Worm (Caenorhabditis elegans): ENCODE results near the gene ZK622.1.

ZK622.1 gene

ce11 chrII:5332345-5333124, 38.9 kb downstream of the ZK622.1 start:
- TF ChIP-seq elt-2 (tag; optimal IDR thresholded peaks at IDR 0.05) (peak; percentile 8), T23F11.4 (GFP tag; optimal IDR thresholded peaks at IDR 0.05) (no peak), madf-2 (tag; optimal IDR thresholded peaks at IDR 0.05) (no peak), unc-3 (GFP tag; conservative IDR thresholded peaks at IDR 0.05) (no peak), unc-3 (tag; optimal IDR thresholded peaks at IDR 0.05) (no peak), ets-4 (tag; optimal IDR thresholded peaks at IDR 0.05) (no peak), sdc-2 (tag; optimal IDR thresholded peaks at IDR 0.05) (no peak), tbx-7 (tag; optimal IDR thresholded peaks at IDR 0.05) (no peak), C08G9.2 (tag; optimal IDR thresholded peaks at IDR 0.05) (no peak), hlh-15 (tag; optimal IDR thresholded peaks at IDR 0.05) (no peak)

DNA sequence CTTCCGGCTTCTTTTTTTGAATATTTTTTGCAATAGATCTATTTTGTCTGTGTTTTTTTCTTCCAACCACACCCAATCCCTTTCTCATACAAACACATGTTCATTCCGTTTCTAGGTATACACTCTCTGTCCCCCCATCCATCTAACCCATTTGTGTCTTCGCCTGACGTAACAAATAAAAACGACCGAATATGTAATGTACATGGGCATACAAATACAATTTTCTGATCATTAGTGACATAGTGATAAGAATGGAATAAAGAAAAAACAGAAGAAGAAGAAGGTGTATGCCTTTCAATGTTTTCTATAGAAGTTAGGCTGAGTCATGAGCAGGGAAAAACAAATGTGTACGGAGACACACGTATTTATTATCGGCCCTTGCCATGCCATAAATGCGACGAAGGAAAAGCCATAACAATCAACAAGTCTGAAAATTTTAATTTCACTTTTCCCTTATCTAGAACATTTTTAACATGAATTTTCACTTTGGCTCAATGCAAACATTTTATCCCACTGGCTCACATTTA, 40.2 kb downstream of the ZK622.1 start:
- peak; percentile 54 for TF ChIP-seq elt-2 (tag; optimal IDR thresholded peaks at IDR 0.05)
- TF ChIP-seq pax-1 (tag; optimal IDR thresholded peaks at IDR 0.05), result no peak

- TF ChIP-seq ceh-30 (tag; optimal IDR thresholded peaks at IDR 0.05), result no peak
- TF ChIP-seq Y22D7AL.16 (tag; optimal IDR thresholded peaks at IDR 0.05), result no peak
Measured at ce11 chrII:5334628-5335027, 41.0 kb downstream of the ZK622.1 start.

- TF ChIP-seq syd-9 (tag; optimal IDR thresholded peaks at IDR 0.05), result no peak
Measured at ce11 chrII:5335370-5336034, 41.9 kb downstream of the ZK622.1 start.

DNA sequence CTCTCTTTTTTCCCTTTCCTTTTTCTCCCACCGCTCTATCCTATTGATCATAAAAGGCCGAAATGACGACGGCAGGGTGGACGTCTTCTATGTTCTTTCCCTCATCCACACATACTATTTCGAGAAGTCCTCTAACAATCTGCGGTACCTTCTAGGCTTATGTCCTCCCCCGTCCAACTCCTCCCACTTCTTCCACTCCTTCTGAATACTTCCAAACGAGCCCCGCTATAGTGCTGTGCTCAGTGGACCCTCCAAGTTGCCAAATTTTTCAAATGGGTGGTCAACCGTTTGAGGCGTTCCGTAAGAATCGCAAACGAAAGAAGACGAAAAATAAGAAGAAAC, 42.4 kb downstream of the ZK622.1 start:
- TF ChIP-seq ref-2 (tag; optimal IDR thresholded peaks at IDR 0.05), result peak; percentile 11
- peak; percentile 24 for TF ChIP-seq ceh-14 (tag; optimal IDR thresholded peaks at IDR 0.05)
- no peak for TF ChIP-seq sox-2 (GFP tag; IDR thresholded peaks at IDR 0.05)
- TF ChIP-seq odd-2 (tag; optimal IDR thresholded peaks at IDR 0.05), result no peak
- no peak for TF ChIP-seq K02D7.2 (tag; optimal IDR thresholded peaks at IDR 0.05)
- TF ChIP-seq gmeb-2 (tag; optimal IDR thresholded peaks at IDR 0.05), result no peak
- no peak for TF ChIP-seq sox-4 (tag; optimal IDR thresholded peaks at IDR 0.05)
- TF ChIP-seq unc-42 (tag; optimal IDR thresholded peaks at IDR 0.05), result peak; percentile 58
- TF ChIP-seq nhr-232 (tag; optimal IDR thresholded peaks at IDR 0.05), result no peak
- TF ChIP-seq ceh-9 (tag; optimal IDR thresholded peaks at IDR 0.05), result no peak
- peak; percentile 40 for TF ChIP-seq tbx-2 (tag; optimal IDR thresholded peaks at IDR 0.05)
- no peak for TF ChIP-seq mec-3 (tag; optimal IDR thresholded peaks at IDR 0.05; ENCODE audit: borderline replicate concordance)
- TF ChIP-seq elt-4 (tag; optimal IDR thresholded peaks at IDR 0.05), result no peak
- TF ChIP-seq dve-1 (tag; optimal IDR thresholded peaks at IDR 0.05), result no peak
- peak; percentile 66 for TF ChIP-seq nfya-1 (tag; optimal IDR thresholded peaks at IDR 0.05)
- no peak for TF ChIP-seq Y22D7AL.16 (tag; optimal IDR thresholded peaks at IDR 0.05)
- no peak for TF ChIP-seq pqm-1 (tag; optimal IDR thresholded peaks at IDR 0.05)
- no peak for TF ChIP-seq fkh-10 (GFP tag; optimal IDR thresholded peaks at IDR 0.05)
- peak; percentile 74 for TF ChIP-seq ceh-48 (tag; optimal IDR thresholded peaks at IDR 0.05)
- TF ChIP-seq sdc-2 (tag; optimal IDR thresholded peaks at IDR 0.05), result peak; percentile 11
- peak; percentile 9 for TF ChIP-seq C08G9.2 (tag; optimal IDR thresholded peaks at IDR 0.05)
- TF ChIP-seq C38D4.7 (GFP tag; optimal IDR thresholded peaks at IDR 0.05), result no peak
- no peak for TF ChIP-seq ahr-1 (tag; optimal IDR thresholded peaks at IDR 0.05)
- TF ChIP-seq hlh-6 (tag; optimal IDR thresholded peaks at IDR 0.05), result peak; percentile 57
- TF ChIP-seq unc-3 (GFP tag; conservative IDR thresholded peaks at IDR 0.05), result no peak
- TF ChIP-seq unc-3 (tag; optimal IDR thresholded peaks at IDR 0.05), result no peak
- peak; percentile 76 for TF ChIP-seq ceh-31 (tag; optimal IDR thresholded peaks at IDR 0.05)
- peak; percentile 42 for TF ChIP-seq unc-55 (GFP tag; optimal IDR thresholded peaks at IDR 0.05)
- TF ChIP-seq ztf-16 (tag; optimal IDR thresholded peaks at IDR 0.05), result no peak
- no peak for TF ChIP-seq ets-4 (tag; optimal IDR thresholded peaks at IDR 0.05)
- TF ChIP-seq pag-3 (tag; optimal IDR thresholded peaks at IDR 0.05; ENCODE audit: borderline replicate concordance), result no peak
- TF ChIP-seq pat-9 (tag; optimal IDR thresholded peaks at IDR 0.05), result no peak
- no peak for TF ChIP-seq elt-2 (tag; optimal IDR thresholded peaks at IDR 0.05)
- peak; percentile 16 for TF ChIP-seq F13H6.1 (tag; optimal IDR thresholded peaks at IDR 0.05)
- no peak for TF ChIP-seq npax-4 (tag; optimal IDR thresholded peaks at IDR 0.05)

All from whole organism, late embryonic.